Fruit fly (Drosophila melanogaster) whole organism, embryonic: ENCODE measurements around the gene CG31288.

Experiments used
- CG15696 ChIP-seq: fragments of 200-800 bp; sonication (Bioruptor generic); optimal IDR thresholded peaks from 2 replicates; lab custom pipeline; 2019; ENCODE audit warnings: missing biosample characterization, mild to moderate bottlenecking, missing genetic modification characterization, moderate library complexity
- CG17802 ChIP-seq: fragments of 200-800 bp; sonication (Bioruptor generic); optimal IDR thresholded peaks from 2 replicates; lab custom pipeline; 2018; ENCODE audit warnings: missing biosample characterization, mild to moderate bottlenecking, missing genetic modification characterization, moderate library complexity
- Dp ChIP-seq: fragments of 200-800 bp; sonication (Bioruptor generic); optimal IDR thresholded peaks from 2 replicates; lab custom pipeline; 2018; ENCODE audit warnings: missing biosample characterization, mild to moderate bottlenecking, missing genetic modification characterization, moderate library complexity
- Jarid2 ChIP-seq: fragments of 200-800 bp; sonication (Bioruptor generic); optimal IDR thresholded peaks from 3 replicates; lab custom pipeline; 2017; ENCODE audit warnings: mild to moderate bottlenecking, missing biosample characterization, missing genetic modification reagents, missing genetic modification characterization
- Lpt ChIP-seq: fragments of >200 bp; optimal IDR thresholded peaks from 2 replicates; lab custom pipeline; 2018; ENCODE audit warnings: missing biosample characterization, missing genetic modification characterization
- MTF-1 ChIP-seq: fragments of 200-800 bp; sonication (Bioruptor generic); optimal IDR thresholded peaks from 2 replicates; lab custom pipeline; 2018; ENCODE audit warnings: missing biosample characterization, mild to moderate bottlenecking, missing genetic modification characterization, borderline replicate concordance
- al ChIP-seq: fragments of 200-800 bp; sonication (Bioruptor generic); IDR thresholded peaks from 2 replicates; pipeline ENCODE4 v1.3.6; 2022; ENCODE audit warnings: missing biosample characterization, missing genetic modification characterization
- grau ChIP-seq: fragments of 200-800 bp; optimal IDR thresholded peaks from 3 replicates; lab custom pipeline; 2019; ENCODE audit warnings: missing biosample characterization, mild to moderate bottlenecking, missing genetic modification characterization, moderate library complexity
- hb ChIP-seq: fragments of 200-800 bp; sonication (Bioruptor generic); IDR thresholded peaks from 3 replicates; pipeline ENCODE4 v1.3.6; 2022; ENCODE audit warnings: missing biosample characterization, missing genetic modification characterization; ENCODE audit not compliant: partially characterized antibody
- her ChIP-seq: fragments of 200-800 bp; sonication (Bioruptor generic); optimal IDR thresholded peaks from 2 replicates; lab custom pipeline; 2016; ENCODE audit warnings: missing biosample characterization, missing genetic modification characterization

- TF ChIP-seq Dp: no peak
- TF ChIP-seq hb (GFP tag; lab: Robert Waterston, UW): no peak
- TF ChIP-seq al: no peak
- no peak for TF ChIP-seq grau (tag; lab: Kevin White, UChicago)
- no peak for TF ChIP-seq MTF-1 (GFP tag; lab: Kevin White, UChicago)
- TF ChIP-seq Jarid2: no peak
- no peak for TF ChIP-seq her (GFP tag; lab: Kevin White, UChicago)
- TF ChIP-seq Lpt: no peak
- TF ChIP-seq CG17802 (tag; lab: Kevin White, UChicago): no peak
- TF ChIP-seq CG15696 (tag; lab: Kevin White, UChicago): no peak
Measured at dm6 chr3R:25287128-25287527, 12.2 kb downstream of the CG31288 start, which contains the start of gene CG13658.
